Worm (Caenorhabditis elegans) whole organism, L1 larva: Measurements from ENCODE around the gene F32D8.4.
A peak's percentile ranks its signal among the peaks of the same experiment; 100 is the strongest.

Source experiments
- C04F5.9 ChIP-seq: sonication (generic microtip); optimal IDR thresholded peaks from 2 replicates; lab custom pipeline; 2016; ENCODE audit warnings: missing genetic modification characterization, missing compliant biosample characterization
- F16B12.6 ChIP-seq: fragments of 150-350 bp; optimal IDR thresholded peaks from 2 replicates; lab custom pipeline; 2014; ENCODE audit warnings: missing biosample characterization, missing genetic modification characterization
- Y116A8C.19 ChIP-seq: sonication (generic microtip); optimal IDR thresholded peaks from 2 replicates; lab custom pipeline; 2016; ENCODE audit warnings: missing compliant biosample characterization, missing genetic modification characterization, borderline replicate concordance
- aha-1 ChIP-seq: fragments of 150-350 bp; optimal IDR thresholded peaks from 2 replicates; lab custom pipeline; 2014; ENCODE audit warnings: missing biosample characterization, missing genetic modification characterization
- aly-2 ChIP-seq: fragments of 150-350 bp; optimal IDR thresholded peaks from 2 replicates; lab custom pipeline; 2014; ENCODE audit warnings: missing biosample characterization, missing genetic modification characterization
- ama-1 ChIP-seq: fragments of 150-350 bp; optimal IDR thresholded peaks from 2 replicates; lab custom pipeline; 2014
- blmp-1 ChIP-seq: fragments of 150-350 bp; optimal IDR thresholded peaks from 2 replicates; lab custom pipeline; 2014; ENCODE audit warnings: missing biosample characterization, missing genetic modification characterization
- ceh-8 ChIP-seq: fragments of 200-800 bp; sonication (Bioruptor generic); optimal IDR thresholded peaks from 2 replicates; lab custom pipeline; 2018; ENCODE audit warnings: mild to moderate bottlenecking, missing genetic modification characterization, moderate library complexity, missing compliant biosample characterization
- ces-1 ChIP-seq: fragments of 150-350 bp; optimal IDR thresholded peaks from 2 replicates; lab custom pipeline; 2014; ENCODE audit warnings: missing biosample characterization, missing genetic modification reagents, missing genetic modification characterization
- dpl-1 ChIP-seq, 3 experiments: fragments of 150-350 bp in 2 of 3; sonication (generic microtip) in 1 of 3; optimal IDR thresholded peaks; 2 replicates each; lab custom pipeline; 2014 to 2017; ENCODE audit warnings: missing biosample characterization in 3 of 3, missing genetic modification characterization in 3 of 3, missing genetic modification reagents in 3 of 3
- efl-1 ChIP-seq, 4 experiments: fragments of 150-350 bp; optimal IDR thresholded peaks in 3 of 4; peaks in 1 of 4; 1 replicate in 1 of 4; 2 replicates in 3 of 4; lab custom pipeline; 2014; ENCODE audit warnings: missing biosample characterization in 2 of 4, missing genetic modification characterization in 2 of 4, missing genetic modification reagents in 2 of 4
- egl-27 ChIP-seq, 2 experiments: fragments of 150-350 bp in 1 of 2; sonication (generic microtip); optimal IDR thresholded peaks; 3 replicates each; lab custom pipeline; 2017 to 2018; ENCODE audit warnings: missing biosample characterization in 2 of 2, missing genetic modification characterization in 2 of 2, missing genetic modification reagents in 2 of 2
- ets-5 ChIP-seq: fragments of 200-800 bp; sonication (Bioruptor generic); IDR thresholded peaks from 2 replicates; pipeline ENCODE4 v1.3.6; 2022; ENCODE audit warnings: missing genetic modification characterization, missing compliant biosample characterization
- fkh-10 ChIP-seq: sonication (generic microtip); optimal IDR thresholded peaks from 2 replicates; lab custom pipeline; 2017; ENCODE audit warnings: missing biosample characterization, missing genetic modification reagents, missing genetic modification characterization
- fos-1 ChIP-seq: fragments of 150-350 bp; optimal IDR thresholded peaks from 2 replicates; lab custom pipeline; 2014; ENCODE audit warnings: missing biosample characterization, missing genetic modification characterization
- hlh-4 ChIP-seq: sonication (generic microtip); optimal IDR thresholded peaks from 2 replicates; lab custom pipeline; 2016; ENCODE audit warnings: mild to moderate bottlenecking, missing genetic modification characterization, missing compliant biosample characterization
- hpl-2 ChIP-seq: fragments of 150-350 bp; optimal IDR thresholded peaks from 2 replicates; lab custom pipeline; 2014; ENCODE audit warnings: missing biosample characterization, missing genetic modification reagents, missing genetic modification characterization
- irx-1 ChIP-seq: sonication (generic microtip); optimal IDR thresholded peaks from 2 replicates; lab custom pipeline; 2016; ENCODE audit warnings: missing genetic modification characterization, missing compliant biosample characterization
- isw-1 ChIP-seq: fragments of 200-800 bp; sonication (Bioruptor generic); IDR thresholded peaks from 2 replicates; pipeline ENCODE4 v1.3.6; 2022; ENCODE audit warnings: missing genetic modification characterization, missing compliant biosample characterization
- jun-1 ChIP-seq: fragments of 150-350 bp; optimal IDR thresholded peaks from 2 replicates; lab custom pipeline; 2014; ENCODE audit warnings: missing biosample characterization, missing genetic modification reagents, missing genetic modification characterization
- lin-14 ChIP-seq: fragments of 200-800 bp; sonication (Bioruptor generic); optimal IDR thresholded peaks from 2 replicates; lab custom pipeline; 2018; ENCODE audit warnings: mild to moderate bottlenecking, missing genetic modification characterization, moderate library complexity, missing compliant biosample characterization
- lin-15B ChIP-seq: fragments of 150-350 bp; sonication (generic microtip); optimal IDR thresholded peaks from 3 replicates; lab custom pipeline; 2014; ENCODE audit warnings: missing biosample characterization, missing genetic modification characterization
- lin-39 ChIP-seq: fragments of 150-350 bp; optimal IDR thresholded peaks from 2 replicates; lab custom pipeline; 2014; ENCODE audit warnings: missing biosample characterization, missing genetic modification reagents, missing genetic modification characterization
- lir-3 ChIP-seq: sonication (generic microtip); optimal IDR thresholded peaks from 2 replicates; lab custom pipeline; 2016; ENCODE audit warnings: mild to moderate bottlenecking, missing genetic modification characterization, moderate library complexity, missing compliant biosample characterization; ENCODE audit not compliant: poor library complexity
- lsy-2 ChIP-seq, 2 experiments: fragments of 150-350 bp; optimal IDR thresholded peaks; 2 replicates each; lab custom pipeline; 2014; ENCODE audit warnings: missing biosample characterization in 2 of 2, missing genetic modification characterization in 2 of 2
- mdl-1 ChIP-seq, 2 experiments: fragments of 150-350 bp; optimal IDR thresholded peaks; 2 replicates each; lab custom pipeline; 2014 to 2017; ENCODE audit warnings: missing biosample characterization in 2 of 2, missing genetic modification characterization in 2 of 2, inconsistent platforms in 1 of 2
- mef-2 ChIP-seq: fragments of 150-350 bp; optimal IDR thresholded peaks from 2 replicates; lab custom pipeline; 2014; ENCODE audit warnings: missing biosample characterization, missing genetic modification characterization
- mep-1 ChIP-seq: fragments of 150-350 bp; optimal IDR thresholded peaks from 2 replicates; lab custom pipeline; 2014; ENCODE audit warnings: missing biosample characterization, missing genetic modification characterization
- nhr-11 ChIP-seq: fragments of 150-350 bp; optimal IDR thresholded peaks from 2 replicates; lab custom pipeline; 2014; ENCODE audit warnings: missing biosample characterization, missing genetic modification characterization
- nhr-12 ChIP-seq: sonication (generic microtip); optimal IDR thresholded peaks from 2 replicates; lab custom pipeline; 2017; ENCODE audit warnings: missing biosample characterization, missing genetic modification characterization
- nhr-19 ChIP-seq: fragments of 200-800 bp; sonication (Bioruptor generic); conservative IDR thresholded peaks from 2 replicates; pipeline ENCODE4 v1.3.6; 2022; ENCODE audit warnings: missing genetic modification characterization, missing compliant biosample characterization
- nhr-20 ChIP-seq: sonication (generic microtip); optimal IDR thresholded peaks from 2 replicates; lab custom pipeline; 2016; ENCODE audit warnings: mild to moderate bottlenecking, missing genetic modification characterization, missing compliant biosample characterization
- nhr-237 ChIP-seq: fragments of 150-350 bp; optimal IDR thresholded peaks from 2 replicates; lab custom pipeline; 2014; ENCODE audit warnings: missing biosample characterization, missing genetic modification characterization
- nhr-28 ChIP-seq: fragments of 150-350 bp; optimal IDR thresholded peaks from 2 replicates; lab custom pipeline; 2014; ENCODE audit warnings: missing biosample characterization, missing genetic modification characterization
- nhr-71 ChIP-seq: sonication (generic microtip); optimal IDR thresholded peaks from 2 replicates; lab custom pipeline; 2016; ENCODE audit warnings: mild to moderate bottlenecking, missing genetic modification characterization, moderate library complexity, missing compliant biosample characterization
- nhr-76 ChIP-seq: sonication (generic microtip); optimal IDR thresholded peaks from 2 replicates; lab custom pipeline; 2017; ENCODE audit warnings: missing biosample characterization, missing genetic modification characterization
- nhr-84 ChIP-seq: sonication (generic microtip); optimal IDR thresholded peaks from 2 replicates; lab custom pipeline; 2017; ENCODE audit warnings: missing biosample characterization, missing genetic modification characterization
- nhr-85 ChIP-seq: sonication (generic microtip); peaks from one replicate; lab custom pipeline; 2016; ENCODE audit warnings: missing genetic modification characterization, inconsistent platforms, missing compliant biosample characterization
- nhr-90 ChIP-seq: sonication (generic microtip); optimal IDR thresholded peaks from 2 replicates; lab custom pipeline; 2016; ENCODE audit warnings: mild to moderate bottlenecking, missing genetic modification characterization, missing compliant biosample characterization; ENCODE audit not compliant: poor library complexity
- pag-3 ChIP-seq: sonication (generic microtip); optimal IDR thresholded peaks from 2 replicates; lab custom pipeline; 2017; ENCODE audit warnings: missing genetic modification characterization, mild to moderate bottlenecking, missing compliant biosample characterization, antibody characterized with exemption, borderline replicate concordance; ENCODE audit not compliant: insufficient read depth
- pax-3 ChIP-seq: fragments of 200-800 bp; sonication (Bioruptor generic); optimal IDR thresholded peaks from 2 replicates; lab custom pipeline; 2018; ENCODE audit warnings: mild to moderate bottlenecking, missing genetic modification characterization, moderate library complexity, missing compliant biosample characterization
- rnt-1 ChIP-seq: sonication (generic microtip); optimal IDR thresholded peaks from 2 replicates; lab custom pipeline; 2016; ENCODE audit warnings: mild to moderate bottlenecking, missing genetic modification characterization, moderate library complexity, missing compliant biosample characterization
- snu-23 ChIP-seq: sonication (generic microtip); optimal IDR thresholded peaks from 2 replicates; lab custom pipeline; 2016; ENCODE audit warnings: missing genetic modification characterization, missing compliant biosample characterization
- sptf-1 ChIP-seq: fragments of 150-350 bp; optimal IDR thresholded peaks from 2 replicates; lab custom pipeline; 2014; ENCODE audit warnings: missing biosample characterization, missing genetic modification characterization
- sup-37 ChIP-seq: fragments of 200-800 bp; sonication (Bioruptor generic); optimal IDR thresholded peaks from 2 replicates; lab custom pipeline; 2018; ENCODE audit warnings: mild to moderate bottlenecking, missing genetic modification characterization, missing compliant biosample characterization
- swsn-7 ChIP-seq: sonication (generic microtip); optimal IDR thresholded peaks from 2 replicates; lab custom pipeline; 2016; ENCODE audit warnings: missing genetic modification characterization, missing compliant biosample characterization
- unc-30 ChIP-seq: sonication (generic microtip); optimal IDR thresholded peaks from 2 replicates; lab custom pipeline; 2017; ENCODE audit warnings: missing biosample characterization, missing genetic modification characterization
- vab-15 ChIP-seq: sonication (generic microtip); optimal IDR thresholded peaks from 2 replicates; lab custom pipeline; 2017; ENCODE audit warnings: missing genotype, mild to moderate bottlenecking, missing genetic modification characterization, missing compliant biosample characterization
- zip-4 ChIP-seq: fragments of 200-800 bp; sonication (Bioruptor generic); optimal IDR thresholded peaks from 2 replicates; lab custom pipeline; 2018; ENCODE audit warnings: mild to moderate bottlenecking, missing genetic modification characterization, moderate library complexity, missing compliant biosample characterization
- ztf-4 ChIP-seq: fragments of 150-350 bp; optimal IDR thresholded peaks from 2 replicates; lab custom pipeline; 2014; ENCODE audit warnings: missing biosample characterization, missing genetic modification characterization

Gene F32D8.4

DNA sequence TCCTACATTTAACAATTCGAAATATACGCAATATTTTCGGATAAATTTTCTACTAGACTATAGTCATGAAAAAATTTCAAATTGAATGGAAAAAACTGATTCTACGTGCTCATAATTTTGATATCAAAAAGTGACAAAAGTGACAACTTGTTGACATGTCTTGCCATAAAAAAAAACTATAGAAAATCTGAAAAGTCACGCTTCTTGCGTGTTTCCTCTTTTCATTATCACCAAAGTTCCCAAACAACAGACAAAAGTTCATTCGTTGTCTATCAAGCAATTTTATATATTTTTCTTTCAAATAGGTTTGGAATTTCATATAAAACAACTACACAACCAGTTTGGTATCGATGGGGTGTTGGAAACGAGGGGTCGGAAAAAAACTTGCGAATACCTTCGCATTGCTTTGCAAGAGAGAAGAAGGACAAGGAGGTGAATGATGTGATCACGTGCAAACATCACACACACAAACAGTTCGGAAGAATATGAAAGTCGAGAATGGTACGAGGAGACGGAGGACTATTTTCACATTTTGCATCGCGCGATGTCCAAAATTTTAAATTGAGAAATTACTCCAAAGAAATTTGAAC, 34.2 kb downstream of the F32D8.4 start (continued):
- TF ChIP-seq snu-23 (GFP tag; lab: Kevin White, UChicago) (peak; percentile 43), F16B12.6 (tag; lab: Kevin White, UChicago) (no peak), nhr-71 (tag; lab: Kevin White, UChicago) (peak; percentile 46), nhr-11 (tag; lab: Kevin White, UChicago) (no peak), nhr-76 (tag; lab: Kevin White, UChicago) (no peak), ceh-8 (no peak), nhr-84 (tag; lab: Kevin White, UChicago) (no peak), Y116A8C.19 (tag; lab: Kevin White, UChicago) (no peak), efl-1 (optimal IDR thresholded peaks at IDR 0.05; lab: Kevin White, UChicago) (no peak), efl-1 (GFP tag; optimal IDR thresholded peaks at IDR 0.05 in 1 of 2; lab: Kevin White, UChicago) (peak in 1 of 2 experiments; percentile 75), mef-2 (no peak), nhr-237 (no peak), nhr-90 (tag; lab: Kevin White, UChicago) (peak; percentile 21), pax-3 (tag; lab: Kevin White, UChicago) (no peak), mdl-1 (tag; optimal IDR thresholded peaks at IDR 0.05; lab: Kevin White, UChicago) (peak in 1 of 2 experiments; percentile 24), nhr-20 (tag; lab: Kevin White, UChicago) (peak; percentile 45), nhr-19 (GFP tag; lab: Robert Waterston, UW) (0 out of 2 replicates have a peak, but pooled peaks have one; percentile 5), nhr-12 (no peak), swsn-7 (no peak), hpl-2 (no peak)

- no peak for TF ChIP-seq vab-15 (tag; lab: Kevin White, UChicago)
- TF ChIP-seq nhr-85 (tag; lab: Kevin White, UChicago), result peak; percentile 84
- TF ChIP-seq rnt-1 (tag; lab: Kevin White, UChicago), result peak; percentile 88
- TF ChIP-seq zip-4 (GFP tag; lab: Kevin White, UChicago), result peak; percentile 47
- TF ChIP-seq nhr-11 (tag; lab: Kevin White, UChicago), result peak; percentile 45
- peak; percentile 31 for TF ChIP-seq nhr-90 (tag; lab: Kevin White, UChicago)
- TF ChIP-seq nhr-84 (tag; lab: Kevin White, UChicago), result no peak
- TF ChIP-seq ztf-4 (tag; lab: Kevin White, UChicago), result peak; percentile 80
- TF ChIP-seq sup-37 (GFP tag; lab: Kevin White, UChicago), result peak; percentile 73
- TF ChIP-seq swsn-7, result peak; percentile 78
- TF ChIP-seq lin-39 (tag; lab: Kevin White, UChicago), result peak; percentile 68
- TF ChIP-seq nhr-12, result no peak
- no peak for TF ChIP-seq sptf-1 (tag; lab: Kevin White, UChicago)
- no peak for TF ChIP-seq lin-15B
- peak; percentile 99 for TF ChIP-seq lin-14
- TF ChIP-seq hlh-4 (tag; lab: Kevin White, UChicago), result no peak
- TF ChIP-seq ama-1 (lab: Kevin White, UChicago), result no peak
- peak; percentile 56 for TF ChIP-seq isw-1
- TF ChIP-seq egl-27 (tag; optimal IDR thresholded peaks at IDR 0.05; lab: Kevin White, UChicago), result peak in 1 of 2 experiments; percentile 24
- TF ChIP-seq aly-2, result no peak
- no peak for TF ChIP-seq nhr-28 (tag; lab: Kevin White, UChicago)
- no peak for TF ChIP-seq ets-5 (GFP tag; lab: Robert Waterston, UW)
- no peak for TF ChIP-seq ces-1
- peak; percentile 89 for TF ChIP-seq fkh-10 (GFP tag; lab: Kevin White, UChicago)
- TF ChIP-seq dpl-1 (GFP tag; optimal IDR thresholded peaks at IDR 0.05; lab: Kevin White, UChicago), result peak in 2 of 3 experiments; percentile 28 to 33
- TF ChIP-seq pag-3 (tag; lab: Kevin White, UChicago), result peak; percentile 34
- TF ChIP-seq mep-1 (tag; lab: Kevin White, UChicago), result peak; percentile 75
- TF ChIP-seq aha-1 (tag; lab: Kevin White, UChicago), result no peak
- TF ChIP-seq lir-3 (tag; lab: Kevin White, UChicago), result peak; percentile 80
- peak; percentile 93 for TF ChIP-seq nhr-20 (tag; lab: Kevin White, UChicago)
- peak; percentile 77 for TF ChIP-seq irx-1 (tag; lab: Kevin White, UChicago)
- TF ChIP-seq unc-30 (tag; lab: Kevin White, UChicago), result no peak
- peak; percentile 59 for TF ChIP-seq jun-1 (tag; lab: Kevin White, UChicago)
- TF ChIP-seq fos-1, result no peak
- peak; percentile 75 to 79 for TF ChIP-seq lsy-2 (tag; optimal IDR thresholded peaks at IDR 0.05; lab: Kevin White, UChicago)
- TF ChIP-seq blmp-1 (tag; lab: Kevin White, UChicago), result peak; percentile 36
- TF ChIP-seq C04F5.9 (tag; lab: Kevin White, UChicago), result peak; percentile 1
Observed at ce11 chrV:10858340-10858739, 35.0 kb downstream of the F32D8.4 start.
